Fruit fly (Drosophila melanogaster) S2 (cell line): Measurements from ENCODE around the gene CG34310.

Source experiments
- CG8478 ChIP-seq: fragments of >200 bp; optimal IDR thresholded peaks from 2 replicates; lab custom pipeline; 2018
- CTCF ChIP-seq, 2 experiments: fragments of >200 bp; optimal IDR thresholded peaks; 2 replicates each; lab custom pipeline; 2018

The CG34310 gene

dm6 chr2L:6701409-6702199 is 38.1 kb downstream of the CG34310 start:
- TF ChIP-seq CG8478 (no peak), CTCF (optimal IDR thresholded peaks at IDR 0.05; lab: Kevin White, UChicago) (no peak)

- TF ChIP-seq CG8478 (no peak), CTCF (optimal IDR thresholded peaks at IDR 0.05; lab: Kevin White, UChicago) (no peak)
Measured at dm6 chr2L:6705081-6705480, 41.6 kb downstream of the CG34310 start.

dm6 chr2L:6706368-6706919 is 43.0 kb downstream of the CG34310 start:
- TF ChIP-seq CTCF (optimal IDR thresholded peaks at IDR 0.05; lab: Kevin White, UChicago) (no peak), CG8478 (no peak)

- no peak for TF ChIP-seq CTCF (optimal IDR thresholded peaks at IDR 0.05; lab: Kevin White, UChicago)
- no peak for TF ChIP-seq CG8478
Measured at dm6 chr2L:6708997-6709662, 45.7 kb downstream of the CG34310 start, which contains the start of gene Tsp. Gene Tsp, minus strand, starts transcription at chr2L:6709086.

dm6 chr2L:6716182-6716770 is 52.8 kb downstream of the CG34310 start, which contains the start of gene AkhR:
Gene AkhR, minus strand, starts transcription at chr2L:6716186.
- TF ChIP-seq CG8478: no peak
- no peak for TF ChIP-seq CTCF (optimal IDR thresholded peaks at IDR 0.05; lab: Kevin White, UChicago)

DNA sequence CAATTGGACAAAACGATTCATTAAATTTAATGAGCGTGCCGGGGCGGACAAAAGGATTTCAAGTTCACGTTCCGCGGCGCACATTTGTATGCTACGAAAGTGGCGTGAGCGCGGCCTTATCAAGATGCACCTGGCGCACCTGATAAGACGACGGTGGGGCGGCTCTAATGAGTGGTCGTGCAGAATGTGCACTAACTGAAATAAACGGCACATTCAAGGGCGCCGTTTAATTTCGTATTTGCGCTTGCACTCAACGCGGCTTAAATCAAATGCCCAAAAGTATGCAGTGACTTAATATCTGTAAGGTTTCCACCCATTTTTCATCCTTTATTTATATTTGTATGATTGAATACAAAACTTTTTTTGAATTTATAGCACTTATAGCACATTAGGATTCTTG is 53.5 kb downstream of the CG34310 start:
- no peak for TF ChIP-seq CTCF (optimal IDR thresholded peaks at IDR 0.05; lab: Kevin White, UChicago)
- TF ChIP-seq CG8478: no peak

- TF ChIP-seq CG8478 (no peak), CTCF (optimal IDR thresholded peaks at IDR 0.05; lab: Kevin White, UChicago) (peak in 1 of 2 experiments; percentile 23)
Measured at dm6 chr2L:6717460-6717859, 54.0 kb downstream of the CG34310 start, which contains the start of gene Aatf. Gene Aatf, plus strand, starts transcription at chr2L:6717625.

DNA sequence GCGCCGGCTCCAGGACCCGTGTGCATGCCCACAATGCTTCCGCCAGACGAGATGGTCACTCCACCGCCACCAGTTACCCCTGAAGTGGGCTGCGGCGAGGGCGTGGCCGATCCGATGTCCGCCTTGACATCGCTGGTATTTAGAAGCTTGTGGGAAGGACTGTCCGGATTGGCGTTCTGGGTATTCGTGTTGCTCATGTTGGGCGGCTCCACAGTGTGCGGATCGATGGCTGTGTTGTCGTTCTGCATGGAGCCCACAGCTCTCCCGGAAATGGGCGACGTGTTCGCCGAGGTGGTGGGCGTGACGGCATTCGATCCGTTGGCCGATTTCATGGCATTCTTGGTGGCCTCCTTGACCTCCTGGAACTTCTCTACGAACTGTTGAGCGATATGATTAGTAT is 58.2 kb downstream of the CG34310 start:
- TF ChIP-seq CTCF (optimal IDR thresholded peaks at IDR 0.05; lab: Kevin White, UChicago) (no peak), CG8478 (no peak)

- TF ChIP-seq CG8478 (no peak), CTCF (optimal IDR thresholded peaks at IDR 0.05; lab: Kevin White, UChicago) (no peak)
Measured at dm6 chr2L:6722822-6723749, 59.6 kb downstream of the CG34310 start, which contains the start of gene homer. Gene homer, minus strand, starts transcription at chr2L:6723359.

- TF ChIP-seq CG8478 (no peak), CTCF (optimal IDR thresholded peaks at IDR 0.05; lab: Kevin White, UChicago) (peak in 1 of 2 experiments; percentile 16)
Measured at dm6 chr2L:6723750-6724503, 60.5 kb downstream of the CG34310 start, which contains the start of gene Liprin-alpha. Gene Liprin-alpha, plus strand, starts transcription at chr2L:6723903.
